Fruit fly (Drosophila melanogaster) whole organism, prepupa: ENCODE results near the gene Tbca.

Experiments used
- CG11294 ChIP-seq: fragments of 200-800 bp; sonication (Bioruptor generic); IDR thresholded peaks from 2 replicates; pipeline ENCODE4 v1.3.6; 2022; ENCODE audit warnings: missing biosample characterization, missing genetic modification characterization
- CG11902 ChIP-seq: fragments of 200-800 bp; sonication (Bioruptor generic); optimal IDR thresholded peaks from 3 replicates; lab custom pipeline; 2016; ENCODE audit warnings: missing biosample characterization, missing genetic modification characterization
- CG6792 ChIP-seq: fragments of 200-800 bp; sonication (Bioruptor generic); optimal IDR thresholded peaks from 3 replicates; lab custom pipeline; 2016; ENCODE audit warnings: missing biosample characterization, missing genetic modification characterization
- Eip75B ChIP-seq: fragments of 200-800 bp; sonication (Bioruptor generic); optimal IDR thresholded peaks from 3 replicates; lab custom pipeline; 2016; ENCODE audit warnings: missing biosample characterization, missing genetic modification characterization
- Hr38 ChIP-seq: sonication (Bioruptor generic); optimal IDR thresholded peaks from 2 replicates; lab custom pipeline; 2016; ENCODE audit warnings: missing biosample characterization, missing genetic modification characterization
- Sox14 ChIP-seq: fragments of 200-800 bp; sonication (Bioruptor generic); optimal IDR thresholded peaks from 3 replicates; lab custom pipeline; 2016; ENCODE audit warnings: missing biosample characterization, missing genetic modification characterization
- cyc ChIP-seq: fragments of 200-800 bp; sonication (Bioruptor generic); optimal IDR thresholded peaks from 3 replicates; lab custom pipeline; 2016; ENCODE audit warnings: missing biosample characterization, missing genetic modification characterization
- eg ChIP-seq: fragments of 200-800 bp; sonication (Bioruptor generic); IDR thresholded peaks from 3 replicates; pipeline ENCODE4 v1.3.6; 2022; ENCODE audit warnings: missing biosample characterization, missing genetic modification characterization
- fd59A ChIP-seq: fragments of 200-800 bp; sonication (Bioruptor generic); optimal IDR thresholded peaks from 2 replicates; lab custom pipeline; 2017; ENCODE audit warnings: missing biosample characterization, mild to moderate bottlenecking, missing genetic modification characterization, missing genetic modification reagents

- TF ChIP-seq CG11294 (GFP tag; lab: Robert Waterston, UW) (no peak), CG6792 (GFP tag; lab: Kevin White, UChicago) (no peak), cyc (GFP tag; lab: Kevin White, UChicago) (no peak), eg (GFP tag; lab: Robert Waterston, UW) (no peak), Eip75B (GFP tag; lab: Kevin White, UChicago) (no peak), Hr38 (no peak), Sox14 (GFP tag; lab: Kevin White, UChicago) (no peak), CG11902 (no peak), fd59A (GFP tag; lab: Kevin White, UChicago) (no peak)
Observed at dm6 chr3R:31697606-31698005, 45.7 kb upstream of the Tbca start.
